Fruit fly (Drosophila melanogaster) whole organism, prepupa: ENCODE results near the gene Tpr2.

Source experiments
- Blimp-1 ChIP-seq: fragments of 200-800 bp; sonication (Bioruptor generic); optimal IDR thresholded peaks from 3 replicates; lab custom pipeline; 2017; ENCODE audit warnings: missing biosample characterization, missing genetic modification characterization, mild to moderate bottlenecking, moderate library complexity, missing genetic modification reagents
- CG10631 ChIP-seq: fragments of 200-800 bp; sonication (Bioruptor generic); optimal IDR thresholded peaks from 2 replicates; lab custom pipeline; 2016; ENCODE audit warnings: missing biosample characterization, missing genetic modification characterization
- CG10669 ChIP-seq: fragments of 200-800 bp; sonication (Bioruptor generic); optimal IDR thresholded peaks from 3 replicates; lab custom pipeline; 2018; ENCODE audit warnings: missing biosample characterization, mild to moderate bottlenecking, missing genetic modification characterization, moderate library complexity
- CG11294 ChIP-seq: fragments of 200-800 bp; sonication (Bioruptor generic); IDR thresholded peaks from 2 replicates; pipeline ENCODE4 v1.3.6; 2022; ENCODE audit warnings: missing biosample characterization, missing genetic modification characterization
- CG11762 ChIP-seq: fragments of 200-800 bp; sonication (Bioruptor generic); optimal IDR thresholded peaks from 3 replicates; lab custom pipeline; 2016; ENCODE audit warnings: missing biosample characterization, missing genetic modification characterization; ENCODE audit not compliant: insufficient read depth
- CG15336 ChIP-seq: fragments of 200-800 bp; sonication (Bioruptor generic); IDR thresholded peaks from 2 replicates; pipeline ENCODE4 v1.3.6; 2022; ENCODE audit warnings: missing biosample characterization, missing genetic modification characterization
- CG1621 ChIP-seq: fragments of 200-800 bp; sonication (Bioruptor generic); optimal IDR thresholded peaks from 3 replicates; lab custom pipeline; 2018; ENCODE audit warnings: missing biosample characterization, mild to moderate bottlenecking, missing genetic modification characterization
- CG16779 ChIP-seq: fragments of 200-800 bp; sonication (Bioruptor generic); optimal IDR thresholded peaks from 3 replicates; lab custom pipeline; 2017; ENCODE audit warnings: missing biosample characterization, mild to moderate bottlenecking, missing genetic modification characterization
- CG3032 ChIP-seq: fragments of 200-800 bp; optimal IDR thresholded peaks from 2 replicates; lab custom pipeline; 2019; ENCODE audit warnings: missing biosample characterization, mild to moderate bottlenecking, missing genetic modification characterization, moderate library complexity
- CG31627 ChIP-seq: fragments of 200-800 bp; sonication (Bioruptor generic); optimal IDR thresholded peaks from 3 replicates; lab custom pipeline; 2016; ENCODE audit warnings: missing biosample characterization, missing genetic modification characterization
- CG32006 ChIP-seq: fragments of 200-800 bp; sonication (Bioruptor generic); optimal IDR thresholded peaks from 3 replicates; lab custom pipeline; 2017; ENCODE audit warnings: missing biosample characterization, mild to moderate bottlenecking, missing genetic modification characterization
- CG3919 ChIP-seq: fragments of 200-800 bp; sonication (Bioruptor generic); optimal IDR thresholded peaks from 3 replicates; lab custom pipeline; 2016; ENCODE audit warnings: missing biosample characterization, missing genetic modification characterization
- CG4318 ChIP-seq: fragments of 200-800 bp; sonication (Bioruptor generic); optimal IDR thresholded peaks from 3 replicates; lab custom pipeline; 2017; ENCODE audit warnings: missing biosample characterization, mild to moderate bottlenecking, missing genetic modification characterization
- CG6163 ChIP-seq: fragments of 200-800 bp; sonication (Bioruptor generic); IDR thresholded peaks from 3 replicates; pipeline ENCODE4 v1.3.6; 2022; ENCODE audit warnings: missing biosample characterization, missing genetic modification characterization
- CG6792 ChIP-seq: fragments of 200-800 bp; sonication (Bioruptor generic); optimal IDR thresholded peaks from 3 replicates; lab custom pipeline; 2016; ENCODE audit warnings: missing biosample characterization, missing genetic modification characterization
- CG6808 ChIP-seq: fragments of 200-800 bp; sonication (Bioruptor generic); optimal IDR thresholded peaks from 3 replicates; lab custom pipeline; 2017; ENCODE audit warnings: missing biosample characterization, missing genetic modification characterization, mild to moderate bottlenecking, moderate library complexity, missing genetic modification reagents
- CG8119 ChIP-seq: fragments of 200-800 bp; sonication (Bioruptor generic); IDR thresholded peaks from 3 replicates; pipeline ENCODE4 v1.3.6; 2022; ENCODE audit warnings: missing biosample characterization, missing genetic modification characterization
- CG9139 ChIP-seq: fragments of 200-800 bp; sonication (Bioruptor generic); optimal IDR thresholded peaks from 3 replicates; lab custom pipeline; 2017; ENCODE audit warnings: missing biosample characterization, mild to moderate bottlenecking, missing genetic modification characterization
- Eip75B ChIP-seq: fragments of 200-800 bp; sonication (Bioruptor generic); optimal IDR thresholded peaks from 3 replicates; lab custom pipeline; 2016; ENCODE audit warnings: missing biosample characterization, missing genetic modification characterization
- Eip78C ChIP-seq: fragments of 200-800 bp; sonication (Bioruptor generic); peaks from one replicate; lab custom pipeline; 2016; ENCODE audit warnings: missing biosample characterization, missing genetic modification characterization
- Eip93F ChIP-seq: fragments of 200-800 bp; sonication (Bioruptor generic); optimal IDR thresholded peaks from 2 replicates; lab custom pipeline; 2016; ENCODE audit warnings: missing biosample characterization, mild to moderate bottlenecking, missing genetic modification characterization
- Ets21C ChIP-seq: fragments of 200-800 bp; sonication (Bioruptor generic); optimal IDR thresholded peaks from 3 replicates; lab custom pipeline; 2016; ENCODE audit warnings: missing biosample characterization, missing genetic modification characterization
- Ets96B ChIP-seq: fragments of 200-800 bp; optimal IDR thresholded peaks from 2 replicates; lab custom pipeline; 2019; ENCODE audit warnings: missing biosample characterization, mild to moderate bottlenecking, missing genetic modification characterization, moderate library complexity
- Gug ChIP-seq: fragments of 200-800 bp; sonication (Bioruptor generic); IDR thresholded peaks from 2 replicates; pipeline ENCODE4 v1.3.6; 2022; ENCODE audit warnings: missing biosample characterization, missing genetic modification characterization
- Hr38 ChIP-seq: sonication (Bioruptor generic); optimal IDR thresholded peaks from 2 replicates; lab custom pipeline; 2016; ENCODE audit warnings: missing biosample characterization, missing genetic modification characterization
- Hr39 ChIP-seq: fragments of 200-800 bp; sonication (Bioruptor generic); optimal IDR thresholded peaks from 2 replicates; lab custom pipeline; 2016; ENCODE audit warnings: missing biosample characterization, missing genetic modification characterization
- Hr4 ChIP-seq: fragments of 200-800 bp; sonication (Bioruptor generic); optimal IDR thresholded peaks from 3 replicates; lab custom pipeline; 2016; ENCODE audit warnings: missing biosample characterization, missing genetic modification characterization
- Lpt ChIP-seq: fragments of 200-800 bp; sonication (Bioruptor generic); optimal IDR thresholded peaks from 3 replicates; lab custom pipeline; 2016; ENCODE audit warnings: missing biosample characterization, missing genetic modification characterization
- Met ChIP-seq: fragments of 200-800 bp; sonication (Bioruptor generic); optimal IDR thresholded peaks from 3 replicates; lab custom pipeline; 2016; ENCODE audit warnings: missing biosample characterization, missing genetic modification characterization
- OdsH ChIP-seq: fragments of 200-800 bp; sonication (Bioruptor generic); optimal IDR thresholded peaks from 3 replicates; lab custom pipeline; 2016; ENCODE audit warnings: missing biosample characterization, missing genetic modification characterization
- Smox ChIP-seq: fragments of 200-800 bp; sonication (Bioruptor generic); optimal IDR thresholded peaks from 3 replicates; lab custom pipeline; 2016; ENCODE audit warnings: missing biosample characterization, missing genetic modification characterization
- Sox102F ChIP-seq: fragments of 200-800 bp; sonication (Bioruptor generic); optimal IDR thresholded peaks from 2 replicates; lab custom pipeline; 2016; ENCODE audit warnings: missing biosample characterization, mild to moderate bottlenecking, missing genetic modification characterization
- Sox14 ChIP-seq: fragments of 200-800 bp; sonication (Bioruptor generic); optimal IDR thresholded peaks from 3 replicates; lab custom pipeline; 2016; ENCODE audit warnings: missing biosample characterization, missing genetic modification characterization
- Sox15 ChIP-seq: fragments of 200-800 bp; sonication (Bioruptor generic); optimal IDR thresholded peaks from 3 replicates; lab custom pipeline; 2016; ENCODE audit warnings: missing biosample characterization, missing genetic modification characterization
- achi ChIP-seq: fragments of 200-800 bp; sonication (Bioruptor generic); optimal IDR thresholded peaks from 3 replicates; lab custom pipeline; 2016; ENCODE audit warnings: missing biosample characterization, missing genetic modification characterization
- acj6 ChIP-seq: fragments of 200-800 bp; sonication (Bioruptor generic); optimal IDR thresholded peaks from 3 replicates; lab custom pipeline; 2016; ENCODE audit warnings: missing biosample characterization, missing genetic modification characterization
- dac ChIP-seq: fragments of 200-800 bp; sonication (Bioruptor generic); optimal IDR thresholded peaks from 2 replicates; lab custom pipeline; 2017; ENCODE audit warnings: missing biosample characterization, mild to moderate bottlenecking, missing genetic modification characterization
- esn ChIP-seq: fragments of 200-800 bp; sonication (Bioruptor generic); optimal IDR thresholded peaks from 2 replicates; lab custom pipeline; 2016; ENCODE audit warnings: missing biosample characterization, mild to moderate bottlenecking, missing genetic modification characterization, moderate library complexity
- fd59A ChIP-seq: fragments of 200-800 bp; sonication (Bioruptor generic); optimal IDR thresholded peaks from 2 replicates; lab custom pipeline; 2017; ENCODE audit warnings: missing biosample characterization, mild to moderate bottlenecking, missing genetic modification characterization, missing genetic modification reagents
- fd85E ChIP-seq: fragments of 200-800 bp; sonication (Bioruptor generic); optimal IDR thresholded peaks from 3 replicates; lab custom pipeline; 2016; ENCODE audit warnings: missing biosample characterization, missing genetic modification characterization
- lz ChIP-seq: fragments of 200-800 bp; sonication (Bioruptor generic); optimal IDR thresholded peaks from 3 replicates; lab custom pipeline; 2016; ENCODE audit warnings: missing biosample characterization, missing genetic modification characterization
- net ChIP-seq: fragments of 200-800 bp; sonication (Bioruptor generic); optimal IDR thresholded peaks from 3 replicates; lab custom pipeline; 2016; ENCODE audit warnings: missing biosample characterization, missing genetic modification characterization
- pdm3 ChIP-seq: fragments of 200-800 bp; sonication (Bioruptor generic); optimal IDR thresholded peaks from 3 replicates; lab custom pipeline; 2016; ENCODE audit warnings: missing biosample characterization, missing genetic modification characterization
- salr ChIP-seq, 2 experiments: fragments of 200-800 bp; sonication (Bioruptor generic); optimal IDR thresholded peaks; 3 replicates each; lab custom pipeline; 2016 to 2018; ENCODE audit warnings: missing biosample characterization in 2 of 2, missing genetic modification characterization in 2 of 2, mild to moderate bottlenecking in 1 of 2
- spab ChIP-seq: fragments of 200-800 bp; sonication (Bioruptor generic); optimal IDR thresholded peaks from 2 replicates; lab custom pipeline; 2017; ENCODE audit warnings: missing biosample characterization, mild to moderate bottlenecking, missing genetic modification characterization, missing genetic modification reagents
- svp ChIP-seq: fragments of 200-800 bp; sonication (Bioruptor generic); peaks from one replicate; lab custom pipeline; 2016; ENCODE audit warnings: missing biosample characterization, missing genetic modification characterization
- topi ChIP-seq: fragments of 200-800 bp; sonication (Bioruptor generic); optimal IDR thresholded peaks from 3 replicates; lab custom pipeline; 2016; ENCODE audit warnings: missing biosample characterization, missing genetic modification characterization
- vri ChIP-seq: fragments of 200-800 bp; sonication (Bioruptor generic); optimal IDR thresholded peaks from 3 replicates; lab custom pipeline; 2016; ENCODE audit warnings: missing biosample characterization, mild to moderate bottlenecking, missing genetic modification characterization

Tpr2 gene

dm6 chr2L:16500469-16500868, 9.1 kb downstream of the Tpr2 start (continued):
- peak; percentile 64 for TF ChIP-seq vri (GFP tag; lab: Kevin White, UChicago)
- TF ChIP-seq svp (GFP tag; lab: Kevin White, UChicago) = peak; percentile 92
- TF ChIP-seq fd59A (GFP tag; lab: Kevin White, UChicago) = peak; percentile 81
- TF ChIP-seq acj6 = peak; percentile 92
- peak; percentile 73 for TF ChIP-seq Ets96B
- TF ChIP-seq Sox14 (GFP tag; lab: Kevin White, UChicago) = peak; percentile 90
- TF ChIP-seq achi (GFP tag; lab: Kevin White, UChicago) = peak; percentile 89
- TF ChIP-seq Smox (GFP tag; lab: Kevin White, UChicago) = peak; percentile 81
- TF ChIP-seq CG15336 (GFP tag; lab: Robert Waterston, UW) = peak; percentile 95
- TF ChIP-seq Lpt (GFP tag; lab: Kevin White, UChicago) = peak; percentile 89
- peak; percentile 87 for TF ChIP-seq esn (GFP tag; lab: Kevin White, UChicago)
- peak; percentile 57 to 68 for TF ChIP-seq salr (GFP tag; optimal IDR thresholded peaks at IDR 0.05; lab: Kevin White, UChicago)
- TF ChIP-seq Gug (GFP tag; lab: Robert Waterston, UW) = peak; percentile 86
- TF ChIP-seq Ets21C = peak; percentile 74
- peak; percentile 82 for TF ChIP-seq lz (GFP tag; lab: Kevin White, UChicago)
- TF ChIP-seq spab (GFP tag; lab: Kevin White, UChicago) = peak; percentile 67
- peak; percentile 92 for TF ChIP-seq pdm3 (GFP tag; lab: Kevin White, UChicago)
- peak; percentile 86 for TF ChIP-seq CG6792
- TF ChIP-seq net (GFP tag; lab: Kevin White, UChicago) = peak; percentile 87
- TF ChIP-seq CG11762 (GFP tag; lab: Kevin White, UChicago) = peak; percentile 77
- peak; percentile 90 for TF ChIP-seq Met
- TF ChIP-seq CG1621 (tag; lab: Kevin White, UChicago) = peak; percentile 80
- peak; percentile 69 for TF ChIP-seq CG16779 (tag; lab: Kevin White, UChicago)
- TF ChIP-seq Eip93F = peak; percentile 54
- peak; percentile 87 for TF ChIP-seq CG10631 (GFP tag; lab: Kevin White, UChicago)
- no peak for TF ChIP-seq Hr38 (GFP tag; lab: Kevin White, UChicago)
- peak; percentile 92 for TF ChIP-seq Hr4 (GFP tag; lab: Kevin White, UChicago)
- TF ChIP-seq topi (GFP tag; lab: Kevin White, UChicago) = peak; percentile 75
- peak; percentile 76 for TF ChIP-seq CG10669 (GFP tag; lab: Kevin White, UChicago)
- peak; percentile 55 for TF ChIP-seq CG9139 (GFP tag; lab: Kevin White, UChicago)
- peak; percentile 87 for TF ChIP-seq Hr39 (GFP tag; lab: Kevin White, UChicago)
- peak; percentile 77 for TF ChIP-seq Sox15 (GFP tag; lab: Kevin White, UChicago)
- TF ChIP-seq CG11294 (GFP tag; lab: Robert Waterston, UW) = peak; percentile 86
- TF ChIP-seq CG4318 = peak; percentile 83
- peak; percentile 75 for TF ChIP-seq dac
- TF ChIP-seq Eip78C (GFP tag; lab: Kevin White, UChicago) = peak; percentile 96

dm6 chr2L:16501366-16501765, 10.0 kb downstream of the Tpr2 start:
- TF ChIP-seq CG3032 (tag; lab: Kevin White, UChicago) (no peak), CG31627 (GFP tag; lab: Kevin White, UChicago) (no peak), Hr4 (GFP tag; lab: Kevin White, UChicago) (peak; percentile 83), lz (GFP tag; lab: Kevin White, UChicago) (no peak), CG6808 (GFP tag; lab: Kevin White, UChicago) (no peak), OdsH (peak; percentile 8), topi (GFP tag; lab: Kevin White, UChicago) (no peak), acj6 (no peak), CG32006 (GFP tag; lab: Kevin White, UChicago) (peak; percentile 56), CG9139 (GFP tag; lab: Kevin White, UChicago) (no peak), CG8119 (peak; percentile 70), CG16779 (tag; lab: Kevin White, UChicago) (peak; percentile 38), Hr39 (GFP tag; lab: Kevin White, UChicago) (no peak), Smox (GFP tag; lab: Kevin White, UChicago) (no peak), net (GFP tag; lab: Kevin White, UChicago) (peak; percentile 27), Eip75B (GFP tag; lab: Kevin White, UChicago) (peak; percentile 34), Met (no peak), Ets21C (no peak), fd85E (no peak), Eip93F (no peak), dac (peak; percentile 20), Blimp-1 (no peak), CG6163 (GFP tag; lab: Robert Waterston, UW) (peak; percentile 64), spab (GFP tag; lab: Kevin White, UChicago) (no peak), esn (GFP tag; lab: Kevin White, UChicago) (no peak), Sox15 (GFP tag; lab: Kevin White, UChicago) (no peak), Ets96B (no peak), pdm3 (GFP tag; lab: Kevin White, UChicago) (peak; percentile 10), CG10631 (GFP tag; lab: Kevin White, UChicago) (no peak), CG11294 (GFP tag; lab: Robert Waterston, UW) (no peak), Sox102F (no peak), CG3919 (peak; percentile 28)
